Worm (Caenorhabditis elegans): ENCODE data around the gene R04F11.2.

R04F11.2 gene

DNA sequence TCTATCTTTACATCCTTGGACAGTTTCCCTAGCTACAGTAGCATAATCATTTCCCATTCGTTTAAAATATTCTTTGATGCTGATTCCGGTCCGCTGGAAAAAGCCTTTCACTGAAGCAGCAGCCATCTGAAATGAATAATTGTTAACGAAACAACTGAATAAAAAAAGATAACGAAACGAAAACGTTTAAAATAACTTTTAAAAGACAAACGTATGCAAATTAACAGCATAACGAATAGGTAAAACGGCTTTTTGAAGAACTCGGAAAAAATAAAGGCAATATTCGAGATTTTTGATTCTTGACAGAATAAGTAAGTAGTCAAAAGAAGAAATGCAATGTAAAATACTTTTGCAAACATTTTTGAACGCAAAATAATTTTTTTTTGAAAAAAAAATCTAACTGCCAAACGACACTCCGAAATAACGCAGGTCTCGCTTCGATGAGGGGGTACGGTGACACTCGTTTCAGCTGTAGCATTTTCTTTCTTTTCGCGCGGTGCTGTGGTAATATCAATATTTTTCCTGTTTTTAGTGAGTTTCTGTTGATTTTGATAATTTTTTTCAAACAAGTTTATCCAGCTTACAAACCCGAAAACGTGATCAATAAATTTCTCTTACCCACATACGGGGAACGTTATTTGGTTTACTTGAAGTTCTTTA is at the start of gene R04F11.2, which contains the start of gene R04F11.5:
R04F11.2 (plus strand) TSS at position 488 of the 660 bp plus-strand sequence.
R04F11.5 (minus strand) TSS at position 126 of the 660 bp plus-strand sequence.
- TF ChIP-seq pha-2 (tag; optimal IDR thresholded peaks at IDR 0.05) (no peak), K09A11.1 (tag; optimal IDR thresholded peaks at IDR 0.05; ENCODE audit: insufficient read depth) (no peak), syd-9 (tag; optimal IDR thresholded peaks at IDR 0.05) (no peak), ceh-18 (tag; optimal IDR thresholded peaks at IDR 0.05) (peak; percentile 8), gmeb-2 (tag; optimal IDR thresholded peaks at IDR 0.05) (no peak), zip-5 (tag; optimal IDR thresholded peaks at IDR 0.05) (no peak), elt-2 (tag; optimal IDR thresholded peaks at IDR 0.05) (no peak), fkh-10 (GFP tag; optimal IDR thresholded peaks at IDR 0.05) (peak; percentile 6), ets-4 (tag; optimal IDR thresholded peaks at IDR 0.05) (no peak), nfya-1 (tag; optimal IDR thresholded peaks at IDR 0.05) (peak; percentile 84), eyg-1 (tag; optimal IDR thresholded peaks at IDR 0.05) (no peak), pag-3 (tag; optimal IDR thresholded peaks at IDR 0.05; ENCODE audit: borderline replicate concordance) (no peak), unc-42 (tag; optimal IDR thresholded peaks at IDR 0.05) (peak; percentile 15), madf-2 (tag; optimal IDR thresholded peaks at IDR 0.05) (no peak), ceh-31 (tag; optimal IDR thresholded peaks at IDR 0.05) (peak; percentile 53), Y22D7AL.16 (tag; optimal IDR thresholded peaks at IDR 0.05) (no peak), ref-2 (tag; optimal IDR thresholded peaks at IDR 0.05) (peak; percentile 12), unc-86 (tag; optimal IDR thresholded peaks at IDR 0.05) (no peak)

- TF ChIP-seq pag-3 (tag; optimal IDR thresholded peaks at IDR 0.05; ENCODE audit: borderline replicate concordance): no peak
- no peak for TF ChIP-seq lin-11 (tag; optimal IDR thresholded peaks at IDR 0.05)
- peak; percentile 59 for TF ChIP-seq ceh-18 (tag; optimal IDR thresholded peaks at IDR 0.05)
- TF ChIP-seq ceh-19 (GFP tag; optimal IDR thresholded peaks at IDR 0.05): no peak
- TF ChIP-seq ceh-14 (tag; optimal IDR thresholded peaks at IDR 0.05): no peak
- peak; percentile 65 for TF ChIP-seq elt-2 (tag; optimal IDR thresholded peaks at IDR 0.05)
Measured at ce11 chrV:12269272-12269767, 48.9 kb upstream of the R04F11.2 start, which contains the start of gene twk-24. Gene twk-24, minus strand, starts transcription at chrV:12269322.

- no peak for TF ChIP-seq dve-1 (tag; optimal IDR thresholded peaks at IDR 0.05)
- no peak for TF ChIP-seq fax-1 (tag; optimal IDR thresholded peaks at IDR 0.05)
- no peak for TF ChIP-seq ceh-48 (tag; optimal IDR thresholded peaks at IDR 0.05)
- TF ChIP-seq nhr-232 (tag; optimal IDR thresholded peaks at IDR 0.05): no peak
- TF ChIP-seq zip-5 (tag; optimal IDR thresholded peaks at IDR 0.05): no peak
- TF ChIP-seq hlh-13 (GFP tag; optimal IDR thresholded peaks at IDR 0.05): no peak
- no peak for TF ChIP-seq nfya-1 (tag; optimal IDR thresholded peaks at IDR 0.05)
- TF ChIP-seq pqm-1 (tag; optimal IDR thresholded peaks at IDR 0.05): no peak
- no peak for TF ChIP-seq sdc-2 (tag; optimal IDR thresholded peaks at IDR 0.05)
- no peak for TF ChIP-seq pag-3 (tag; optimal IDR thresholded peaks at IDR 0.05; ENCODE audit: borderline replicate concordance)
Measured at ce11 chrV:12271495-12271894, 46.7 kb upstream of the R04F11.2 start, which contains the start of the genes tsfm-1 and capg-2. Gene tsfm-1, minus strand, starts transcription at chrV:12271551. Gene capg-2, plus strand, starts transcription at chrV:12271873.

DNA sequence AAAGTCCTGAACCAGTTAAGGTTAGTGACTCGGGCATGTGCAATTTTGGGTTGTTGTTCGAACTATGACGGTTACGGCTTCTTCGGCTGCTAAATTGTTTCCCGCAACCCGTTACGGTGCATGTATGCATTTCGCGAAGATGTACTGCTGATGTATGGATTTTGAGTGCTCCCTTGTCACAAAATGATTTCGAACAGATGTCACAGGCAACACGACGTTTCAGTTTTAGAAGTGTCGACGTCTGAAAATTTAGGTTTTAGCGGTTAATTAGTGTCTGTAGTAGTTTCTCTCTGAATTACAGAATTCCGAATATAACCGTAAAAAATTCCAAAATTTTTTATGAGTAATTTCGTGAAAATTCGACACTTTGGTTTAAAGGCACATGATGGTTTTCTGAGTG is 42.5 kb upstream of the R04F11.2 start:
- TF ChIP-seq ceh-9 (tag; optimal IDR thresholded peaks at IDR 0.05) (no peak), hlh-15 (tag; optimal IDR thresholded peaks at IDR 0.05) (no peak), mec-3 (tag; optimal IDR thresholded peaks at IDR 0.05; ENCODE audit: borderline replicate concordance) (no peak), hlh-30 (tag; optimal IDR thresholded peaks at IDR 0.05; ENCODE audit: insufficient read depth) (no peak), Y22D7AL.16 (tag; optimal IDR thresholded peaks at IDR 0.05) (no peak), lin-11 (tag; optimal IDR thresholded peaks at IDR 0.05) (no peak), pat-9 (tag; optimal IDR thresholded peaks at IDR 0.05) (no peak), pag-3 (tag; optimal IDR thresholded peaks at IDR 0.05; ENCODE audit: borderline replicate concordance) (no peak), unc-42 (tag; optimal IDR thresholded peaks at IDR 0.05) (no peak), ceh-45 (GFP tag; IDR thresholded peaks at IDR 0.05) (no peak), K02D7.2 (tag; optimal IDR thresholded peaks at IDR 0.05) (no peak), dve-1 (tag; optimal IDR thresholded peaks at IDR 0.05) (no peak)
